Fruit fly (Drosophila melanogaster) whole organism, pupa: ENCODE data around the gene CG6013.

ENCODE experiments used
- CG10348 ChIP-seq: fragments of 200-800 bp; sonication (Bioruptor generic); IDR thresholded peaks from 2 replicates; pipeline ENCODE4 v1.3.6; 2022; ENCODE audit warnings: missing biosample characterization, missing genetic modification characterization
- CG12605 ChIP-seq: fragments of 200-800 bp; sonication (Bioruptor generic); IDR thresholded peaks from 2 replicates; pipeline ENCODE4 v1.3.6; 2022; ENCODE audit warnings: missing biosample characterization, missing genetic modification characterization
- CG13204 ChIP-seq: fragments of 200-800 bp; sonication (Bioruptor generic); optimal IDR thresholded peaks from 2 replicates; lab custom pipeline; 2018; ENCODE audit warnings: missing biosample characterization, mild to moderate bottlenecking, missing genetic modification characterization, moderate library complexity
- CG14655 ChIP-seq: fragments of 200-800 bp; sonication (Bioruptor generic); optimal IDR thresholded peaks from 3 replicates; lab custom pipeline; 2017; ENCODE audit warnings: mild to moderate bottlenecking, missing biosample characterization, missing genetic modification reagents, missing genetic modification characterization
- CG15710 ChIP-seq: fragments of 200-800 bp; sonication (Bioruptor generic); optimal IDR thresholded peaks from 2 replicates; lab custom pipeline; 2018; ENCODE audit warnings: missing biosample characterization, mild to moderate bottlenecking, missing genetic modification characterization, moderate library complexity
- CG17806 ChIP-seq: fragments of 200-800 bp; sonication (Bioruptor generic); optimal IDR thresholded peaks from 2 replicates; lab custom pipeline; 2018; ENCODE audit warnings: missing biosample characterization, mild to moderate bottlenecking, missing genetic modification characterization, moderate library complexity
- CG32121 ChIP-seq: fragments of 200-800 bp; sonication (Bioruptor generic); IDR thresholded peaks from 2 replicates; pipeline ENCODE4 v1.3.6; 2022; ENCODE audit warnings: missing biosample characterization, missing genetic modification characterization
- CG34367 ChIP-seq: fragments of 200-800 bp; sonication (Bioruptor generic); optimal IDR thresholded peaks from 2 replicates; lab custom pipeline; 2018; ENCODE audit warnings: missing biosample characterization, mild to moderate bottlenecking, missing genetic modification characterization
- CG4496 ChIP-seq: fragments of 200-800 bp; sonication (Bioruptor generic); IDR thresholded peaks from 3 replicates; pipeline ENCODE4 v1.3.6; 2022; ENCODE audit warnings: missing biosample characterization, missing genetic modification characterization
- CG8159 ChIP-seq: fragments of 200-800 bp; sonication (Bioruptor generic); optimal IDR thresholded peaks from 3 replicates; lab custom pipeline; 2018; ENCODE audit warnings: missing biosample characterization, mild to moderate bottlenecking, missing genetic modification characterization, moderate library complexity
- CG8301 ChIP-seq: fragments of 200-800 bp; sonication (Bioruptor generic); optimal IDR thresholded peaks from 2 replicates; lab custom pipeline; 2018; ENCODE audit warnings: missing biosample characterization, mild to moderate bottlenecking, missing genetic modification characterization
- CG9948 ChIP-seq: fragments of 200-800 bp; sonication (Bioruptor generic); optimal IDR thresholded peaks from 2 replicates; lab custom pipeline; 2018; ENCODE audit warnings: missing biosample characterization, mild to moderate bottlenecking, missing genetic modification characterization, moderate library complexity
- D1 ChIP-seq: fragments of 200-800 bp; sonication (Bioruptor generic); optimal IDR thresholded peaks from 2 replicates; lab custom pipeline; 2018; ENCODE audit warnings: missing biosample characterization, mild to moderate bottlenecking, missing genetic modification characterization, moderate library complexity
- EcR ChIP-seq: fragments of 200-800 bp; sonication (Bioruptor generic); optimal IDR thresholded peaks from 3 replicates; lab custom pipeline; 2019; ENCODE audit warnings: missing biosample characterization, missing genetic modification characterization, mild to moderate bottlenecking, moderate library complexity, missing genetic modification reagents
- Ets98B ChIP-seq: fragments of 200-800 bp; sonication (Bioruptor generic); IDR thresholded peaks from 2 replicates; pipeline ENCODE4 v1.3.6; 2022; ENCODE audit warnings: missing biosample characterization, missing genetic modification characterization
- Pif1A ChIP-seq: fragments of 200-800 bp; sonication (Bioruptor generic); optimal IDR thresholded peaks from 3 replicates; lab custom pipeline; 2016; ENCODE audit warnings: missing biosample characterization, missing genetic modification characterization
- Pif1B ChIP-seq: fragments of 200-800 bp; sonication (Bioruptor generic); optimal IDR thresholded peaks from 3 replicates; lab custom pipeline; 2016; ENCODE audit warnings: missing biosample characterization, missing genetic modification characterization
- Snoo ChIP-seq: fragments of 200-800 bp; sonication (Bioruptor generic); optimal IDR thresholded peaks from 3 replicates; lab custom pipeline; 2017; ENCODE audit warnings: missing biosample characterization, mild to moderate bottlenecking, missing genetic modification characterization, inconsistent platforms
- fd96Ca ChIP-seq: fragments of 200-800 bp; sonication (Bioruptor generic); IDR thresholded peaks from 3 replicates; pipeline ENCODE4 v1.3.6; 2022; ENCODE audit warnings: missing biosample characterization, missing genetic modification characterization
- gl ChIP-seq: fragments of 200-800 bp; sonication (Bioruptor generic); optimal IDR thresholded peaks from 2 replicates; lab custom pipeline; 2018; ENCODE audit warnings: missing biosample characterization, mild to moderate bottlenecking, missing genetic modification characterization
- rn ChIP-seq: fragments of 200-800 bp; sonication (Bioruptor generic); IDR thresholded peaks from 2 replicates; pipeline ENCODE4 v1.3.6; 2022; ENCODE audit warnings: missing biosample characterization, missing genetic modification characterization

CG6013 gene

DNA sequence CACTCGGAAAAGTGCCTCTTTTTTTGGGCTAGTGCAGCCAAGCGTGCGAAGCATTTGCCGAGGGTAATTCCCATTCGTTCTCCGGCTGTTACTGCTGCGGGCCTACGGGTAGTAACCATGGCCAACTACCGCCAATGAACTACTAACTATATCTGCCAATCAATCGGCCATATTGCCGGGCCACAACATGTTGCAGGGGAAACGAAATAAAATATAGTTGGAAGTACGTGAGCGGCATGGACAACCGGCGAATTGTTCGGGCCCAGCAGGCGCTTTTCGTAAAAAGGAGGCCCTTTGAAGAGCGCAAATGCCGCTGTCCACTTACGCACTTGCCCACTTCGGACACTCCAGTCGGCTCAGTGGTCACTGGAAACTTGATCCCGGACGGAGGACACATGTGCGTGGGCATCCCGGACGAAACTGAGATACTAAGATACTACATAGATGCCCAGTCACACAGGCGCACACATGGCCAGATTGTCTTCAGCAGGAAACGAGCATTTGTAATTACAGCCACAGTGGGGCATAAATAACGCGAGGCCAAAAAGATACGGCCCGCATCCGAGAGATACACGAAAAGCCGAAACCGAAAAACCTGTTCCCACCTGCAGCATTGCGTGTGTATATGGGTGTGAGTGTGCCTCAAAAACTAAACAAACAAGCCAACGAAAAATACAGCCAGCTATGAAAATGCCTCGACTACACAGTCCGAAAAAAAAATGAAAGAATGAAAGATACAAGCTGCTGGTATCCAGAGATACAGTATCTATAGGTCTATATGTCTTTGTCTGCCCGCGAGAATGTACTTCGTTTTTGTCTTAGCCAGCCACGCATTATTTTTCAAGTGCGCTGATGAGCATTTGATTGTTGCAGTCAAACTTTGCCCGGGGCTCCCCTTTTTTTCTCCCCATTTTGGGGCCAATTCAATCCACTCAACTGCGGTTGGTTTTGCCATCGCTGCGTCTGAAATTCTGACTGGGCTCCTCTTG, 43.6 kb upstream of the CG6013 start:
- peak; percentile 23; the same call in 1 of the 2 replicates for TF ChIP-seq CG32121 (GFP tag; lab: Robert Waterston, UW)
- no peak for TF ChIP-seq CG10348 (GFP tag; lab: Robert Waterston, UW)
- peak; percentile 58 for TF ChIP-seq CG8301 (tag; lab: Kevin White, UChicago)
- TF ChIP-seq Snoo (tag; lab: Kevin White, UChicago) = no peak
- peak; percentile 8 for TF ChIP-seq Pif1B (GFP tag; lab: Kevin White, UChicago)
- peak; percentile 13 for TF ChIP-seq Pif1A (GFP tag; lab: Kevin White, UChicago)
- TF ChIP-seq gl (tag; lab: Kevin White, UChicago) = no peak
- TF ChIP-seq CG34367 (tag; lab: Kevin White, UChicago) = no peak
- no peak for TF ChIP-seq Ets98B (GFP tag; lab: Robert Waterston, UW)
- no peak for TF ChIP-seq CG9948 (tag; lab: Kevin White, UChicago)
- TF ChIP-seq CG14655 = peak; percentile 61
- no peak for TF ChIP-seq rn (GFP tag; lab: Robert Waterston, UW)
- TF ChIP-seq D1 (tag; lab: Kevin White, UChicago) = no peak
- peak; percentile 56; the same call in 1 of the 3 replicates for TF ChIP-seq CG4496 (GFP tag; lab: Robert Waterston, UW)
- TF ChIP-seq fd96Ca (GFP tag; lab: Robert Waterston, UW) = peak; percentile 46; the same call in 1 of the 3 replicates
- TF ChIP-seq CG17806 (tag; lab: Kevin White, UChicago) = peak; percentile 38
- peak; percentile 36 for TF ChIP-seq CG15710 (tag; lab: Kevin White, UChicago)
- TF ChIP-seq CG8159 (tag; lab: Kevin White, UChicago) = peak; percentile 46
- TF ChIP-seq CG13204 (GFP tag; lab: Kevin White, UChicago) = no peak
- no peak for TF ChIP-seq CG12605
- TF ChIP-seq EcR (GFP tag; lab: Kevin White, UChicago) = no peak

DNA sequence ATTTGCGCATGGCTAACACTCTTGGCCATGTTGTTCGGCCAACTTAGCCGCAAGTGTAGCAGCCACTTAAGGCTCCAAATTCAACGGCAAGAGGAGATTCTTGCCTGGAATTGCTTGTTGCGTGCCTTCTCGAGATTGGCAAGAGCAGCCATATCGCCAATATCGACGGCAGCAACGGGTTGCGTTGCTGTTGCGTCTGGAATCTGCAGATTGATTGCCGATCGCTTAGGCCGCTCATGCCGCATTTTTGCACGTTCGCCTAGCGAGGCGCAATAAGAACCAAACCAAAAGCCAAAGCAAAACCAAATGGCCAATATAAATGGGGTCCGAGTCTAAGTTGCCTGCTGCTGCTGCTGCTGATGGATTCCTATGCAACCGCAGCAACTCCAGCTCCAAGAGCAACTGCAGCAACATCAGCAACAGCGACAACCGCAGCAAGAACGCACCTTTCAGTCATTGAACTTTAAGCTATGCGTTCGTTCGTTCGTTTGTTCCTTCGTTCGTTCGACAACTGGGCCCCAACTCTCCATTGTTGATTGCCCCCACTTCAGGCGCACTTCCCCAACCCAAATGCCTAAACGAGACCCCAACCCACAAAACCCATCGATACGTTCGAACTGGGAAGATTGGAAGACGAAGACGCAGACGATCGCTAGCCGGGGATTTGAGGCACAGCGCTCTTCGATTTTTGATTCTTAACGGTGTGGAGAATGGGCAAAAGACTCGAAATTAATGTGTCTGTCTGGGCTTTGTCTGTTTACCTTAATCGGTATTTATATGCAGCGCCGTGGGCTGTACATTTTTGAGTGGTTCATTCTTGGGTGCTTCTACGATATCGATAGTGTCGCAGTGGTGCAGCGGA, 42.1 kb upstream of the CG6013 start:
- TF ChIP-seq EcR (GFP tag; lab: Kevin White, UChicago) (peak; percentile 86), Snoo (tag; lab: Kevin White, UChicago) (no peak)

DNA sequence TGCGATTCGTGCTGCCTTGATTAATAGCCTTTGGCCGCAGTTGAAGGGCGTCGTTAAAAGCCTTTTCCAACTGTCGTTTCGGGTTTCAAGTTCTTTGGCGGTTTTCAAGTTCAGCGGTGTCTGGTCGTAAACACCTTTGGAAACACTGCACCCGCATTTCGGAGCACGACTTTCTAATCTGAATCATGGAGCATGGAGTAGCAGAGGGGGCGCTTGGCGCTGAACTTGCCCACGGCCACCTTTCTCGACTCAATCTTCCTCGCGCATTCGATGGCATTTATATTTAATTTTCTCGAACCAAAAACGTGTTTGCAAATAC, 41.5 kb upstream of the CG6013 start:
- TF ChIP-seq rn (GFP tag; lab: Robert Waterston, UW) (no peak), Snoo (tag; lab: Kevin White, UChicago) (no peak), fd96Ca (GFP tag; lab: Robert Waterston, UW) (no peak), CG15710 (tag; lab: Kevin White, UChicago) (no peak), CG13204 (GFP tag; lab: Kevin White, UChicago) (no peak), CG4496 (GFP tag; lab: Robert Waterston, UW) (no peak), CG34367 (tag; lab: Kevin White, UChicago) (no peak), Pif1A (GFP tag; lab: Kevin White, UChicago) (no peak), CG9948 (tag; lab: Kevin White, UChicago) (no peak), CG8301 (tag; lab: Kevin White, UChicago) (no peak), CG12605 (no peak), EcR (GFP tag; lab: Kevin White, UChicago) (no peak), Ets98B (GFP tag; lab: Robert Waterston, UW) (no peak), CG10348 (GFP tag; lab: Robert Waterston, UW) (no peak), CG8159 (tag; lab: Kevin White, UChicago) (no peak), gl (tag; lab: Kevin White, UChicago) (no peak), D1 (tag; lab: Kevin White, UChicago) (no peak), CG17806 (tag; lab: Kevin White, UChicago) (no peak)

DNA sequence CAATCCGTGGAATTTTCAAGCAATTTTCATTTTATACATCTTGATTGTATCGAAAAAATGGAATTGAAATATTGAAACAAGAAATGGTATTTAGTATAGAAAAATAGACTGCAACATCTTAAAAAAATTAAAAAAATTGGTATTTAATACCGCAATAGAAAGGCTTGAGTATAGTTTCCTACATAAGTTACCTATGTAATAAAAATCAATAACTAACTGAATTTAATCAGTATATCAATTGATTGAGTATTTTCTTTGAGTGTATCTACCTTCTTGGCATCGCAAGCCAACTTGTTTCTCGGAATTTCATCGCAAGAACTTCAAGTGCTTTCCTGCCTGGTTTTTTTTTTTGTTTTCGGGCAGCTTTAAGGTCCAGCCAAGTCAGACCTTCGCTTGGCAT, 40.8 kb upstream of the CG6013 start:
- TF ChIP-seq CG9948 (tag; lab: Kevin White, UChicago) (peak; percentile 84), gl (tag; lab: Kevin White, UChicago) (peak; percentile 16), Pif1B (GFP tag; lab: Kevin White, UChicago) (peak; percentile 47), CG13204 (GFP tag; lab: Kevin White, UChicago) (no peak), CG14655 (peak; percentile 79), D1 (tag; lab: Kevin White, UChicago) (no peak), CG34367 (tag; lab: Kevin White, UChicago) (peak; percentile 65), CG12605 (no peak), CG8159 (tag; lab: Kevin White, UChicago) (peak; percentile 86), CG15710 (tag; lab: Kevin White, UChicago) (peak; percentile 78), Snoo (tag; lab: Kevin White, UChicago) (peak; percentile 53), CG8301 (tag; lab: Kevin White, UChicago) (peak; percentile 61), Pif1A (GFP tag; lab: Kevin White, UChicago) (peak; percentile 56), CG17806 (tag; lab: Kevin White, UChicago) (peak; percentile 78)
